ENCODE assay signal across 8 worm cellular contexts in genomic region chrIV:8920284-8920806, ce11.
TF ChIP-seq lines count a peak whose summit lies in the region.

No protein-coding gene starts in this region.

TF ChIP-seq in whole organism, L1 larva, 84 proteins besides CTCF, POLR2A, EP300 and RAD21 (continues in another document):
- no peak for TF ChIP-seq irx-1 (tag; optimal IDR thresholded peaks at IDR 0.05; lab: Kevin White, UChicago)
- TF ChIP-seq nhr-47 (tag; optimal IDR thresholded peaks at IDR 0.05; lab: Kevin White, UChicago) = peak; percentile 26
- TF ChIP-seq ceh-82 (tag; optimal IDR thresholded peaks at IDR 0.05; lab: Kevin White, UChicago) = peak in 1 of 3 experiments; percentile 5
- TF ChIP-seq lin-14 (GFP tag; optimal IDR thresholded peaks at IDR 0.05; lab: Kevin White, UChicago) = peak; percentile 66
- no peak for TF ChIP-seq mef-2 (tag; optimal IDR thresholded peaks at IDR 0.05; lab: Kevin White, UChicago)
- TF ChIP-seq tlp-1 (tag; optimal IDR thresholded peaks at IDR 0.05; lab: Kevin White, UChicago) = no peak
- no peak for TF ChIP-seq ets-5 (GFP tag; IDR thresholded peaks at IDR 0.05; lab: Robert Waterston, UW)
- peak; percentile 2 for TF ChIP-seq swsn-7 (tag; optimal IDR thresholded peaks at IDR 0.05; lab: Kevin White, UChicago)
- TF ChIP-seq snu-23 (GFP tag; optimal IDR thresholded peaks at IDR 0.05; lab: Kevin White, UChicago) = peak; percentile 31
- TF ChIP-seq blmp-1 (tag; optimal IDR thresholded peaks at IDR 0.05; lab: Kevin White, UChicago) = peak; percentile 79
- no peak for TF ChIP-seq ces-1 (GFP tag; optimal IDR thresholded peaks at IDR 0.05; lab: Kevin White, UChicago)

TF ChIP-seq in whole organism, L2 larva, 48 proteins besides CTCF, POLR2A, EP300 and RAD21 (continues in another document):
- TF ChIP-seq dmd-4 (tag; optimal IDR thresholded peaks at IDR 0.05; lab: Kevin White, UChicago) (no peak), sma-9 (GFP tag; optimal IDR thresholded peaks at IDR 0.05; lab: Kevin White, UChicago) (peak; percentile 28), sma-9 (tag; optimal IDR thresholded peaks at IDR 0.05; lab: Kevin White, UChicago) (no peak), nhr-11 (tag; optimal IDR thresholded peaks at IDR 0.05; lab: Kevin White, UChicago) (no peak), elt-3 (tag; optimal IDR thresholded peaks at IDR 0.05; lab: Kevin White, UChicago) (no peak), crh-2 (tag; optimal IDR thresholded peaks at IDR 0.05; lab: Kevin White, UChicago) (peak; percentile 4), unc-55 (GFP tag; optimal IDR thresholded peaks at IDR 0.05; lab: Kevin White, UChicago) (peak; percentile 6), ama-1 (optimal IDR thresholded peaks at IDR 0.05; lab: Kevin White, UChicago) (no peak), lin-13 (GFP tag; optimal IDR thresholded peaks at IDR 0.05; lab: Kevin White, UChicago) (peak; percentile 29), C34F6.9 (tag; optimal IDR thresholded peaks at IDR 0.05; lab: Kevin White, UChicago) (peak; percentile 28), egl-27 (tag; optimal IDR thresholded peaks at IDR 0.05; lab: Kevin White, UChicago) (no peak), skn-1 (tag; optimal IDR thresholded peaks at IDR 0.05; lab: Kevin White, UChicago) (no peak)

TF ChIP-seq in whole organism, L3 larva, 47 proteins besides CTCF, POLR2A, EP300 and RAD21 (continues in another document):
- TF ChIP-seq fkh-2 (tag; optimal IDR thresholded peaks at IDR 0.05; lab: Kevin White, UChicago) = no peak
- TF ChIP-seq zag-1 (tag; optimal IDR thresholded peaks at IDR 0.05; lab: Kevin White, UChicago) = no peak
- TF ChIP-seq nhr-76 (tag; optimal IDR thresholded peaks at IDR 0.05; lab: Kevin White, UChicago) = no peak
- TF ChIP-seq elt-2 (tag; optimal IDR thresholded peaks at IDR 0.05; lab: Kevin White, UChicago) = no peak
- peak; percentile 40 for TF ChIP-seq nhr-23 (tag; optimal IDR thresholded peaks at IDR 0.05; lab: Kevin White, UChicago)
- TF ChIP-seq hmg-11 (tag; optimal IDR thresholded peaks at IDR 0.05; lab: Kevin White, UChicago) = peak; percentile 41
- TF ChIP-seq lin-15B (tag; optimal IDR thresholded peaks at IDR 0.05; lab: Kevin White, UChicago) = no peak
- TF ChIP-seq nfya-1 (tag; optimal IDR thresholded peaks at IDR 0.05; lab: Kevin White, UChicago; ENCODE audit: insufficient read depth) = peak; percentile 23
- TF ChIP-seq elt-3 (tag; optimal IDR thresholded peaks at IDR 0.05; lab: Kevin White, UChicago) = peak in 1 of 3 experiments; percentile 56
- peak; percentile 6 for TF ChIP-seq lin-39 (tag; optimal IDR thresholded peaks at IDR 0.05; lab: Kevin White, UChicago)
- no peak for TF ChIP-seq snpc-4 (tag; optimal IDR thresholded peaks at IDR 0.05; lab: Kevin White, UChicago)
- TF ChIP-seq ztf-4 (tag; optimal IDR thresholded peaks at IDR 0.05; lab: Kevin White, UChicago) = no peak

TF ChIP-seq in whole organism, L4 larva, 104 proteins besides CTCF, POLR2A, EP300 and RAD21 (continues in another document):
- TF ChIP-seq hlh-30 (tag; optimal IDR thresholded peaks at IDR 0.05; lab: Kevin White, UChicago; ENCODE audit: insufficient read depth) (peak; percentile 6), lsy-2 (tag; optimal IDR thresholded peaks at IDR 0.05; lab: Kevin White, UChicago) (peak in 1 of 2 experiments; percentile 35), F10B5.3 (tag; optimal IDR thresholded peaks at IDR 0.05; lab: Kevin White, UChicago) (no peak), snpc-4 (tag; optimal IDR thresholded peaks at IDR 0.05; lab: Kevin White, UChicago) (no peak), nhr-41 (GFP tag; IDR thresholded peaks at IDR 0.05; lab: Robert Waterston, UW) (no peak), F37D6.2 (tag; optimal IDR thresholded peaks at IDR 0.05; lab: Kevin White, UChicago) (no peak), pha-4 (GFP tag; IDR thresholded peaks at IDR 0.05; lab: Robert Waterston, UW) (no peak), pha-4 (tag; optimal IDR thresholded peaks at IDR 0.05; lab: Kevin White, UChicago) (no peak), tag-97 (GFP tag; IDR thresholded peaks at IDR 0.05; lab: Robert Waterston, UW) (no peak), nhr-77 (tag; optimal IDR thresholded peaks at IDR 0.05; lab: Kevin White, UChicago) (no peak), F44E2.7 (GFP tag; IDR thresholded peaks at IDR 0.05; lab: Robert Waterston, UW) (no peak), spr-1 (tag; optimal IDR thresholded peaks at IDR 0.05; lab: Kevin White, UChicago) (no peak)

TF ChIP-seq in whole organism, late embryonic, 69 proteins besides CTCF, POLR2A, EP300 and RAD21:
- TF ChIP-seq unc-42 (tag; optimal IDR thresholded peaks at IDR 0.05; lab: Kevin White, UChicago) = peak; percentile 75
- TF ChIP-seq ceh-18 (tag; optimal IDR thresholded peaks at IDR 0.05; lab: Kevin White, UChicago) = peak; percentile 20
- peak; percentile 45 for TF ChIP-seq nfya-1 (tag; optimal IDR thresholded peaks at IDR 0.05; lab: Kevin White, UChicago)
- TF ChIP-seq C38D4.7 (GFP tag; optimal IDR thresholded peaks at IDR 0.05; lab: Kevin White, UChicago) = no peak

TF ChIP-seq in whole organism, midembryonic, 9 proteins besides CTCF, POLR2A, EP300 and RAD21:
- TF ChIP-seq ztf-23 (GFP tag; IDR thresholded peaks at IDR 0.05; lab: Robert Waterston, UW) = 0 out of 2 replicates have a peak, but pooled peaks have one; percentile 6
- no peak for TF ChIP-seq tab-1 (GFP tag; IDR thresholded peaks at IDR 0.05; lab: Robert Waterston, UW)

TF ChIP-seq in whole organism, mixed stage, embryonic, 35 proteins besides CTCF, POLR2A, EP300 and RAD21:
- TF ChIP-seq ces-1 (GFP tag; optimal IDR thresholded peaks at IDR 0.05; lab: Kevin White, UChicago) (peak; percentile 74), ztf-11 (tag; optimal IDR thresholded peaks at IDR 0.05; lab: Kevin White, UChicago) (no peak), unc-120 (tag; optimal IDR thresholded peaks at IDR 0.05; lab: Kevin White, UChicago; ENCODE audit: poor library complexity, severe bottlenecking) (peak; percentile 40), flh-1 (GFP tag; optimal IDR thresholded peaks at IDR 0.05; lab: Kevin White, UChicago) (no peak)
TF ChIP-seq in whole organism, mixed stage, embryonic: peak in this region for 2.

TF ChIP-seq in whole organism, young adult, 124 proteins besides CTCF, POLR2A, EP300 and RAD21:
- TF ChIP-seq hmg-1.2 (GFP tag; IDR thresholded peaks at IDR 0.05; lab: Robert Waterston, UW) (peak; percentile 20; the same call in 1 of the 2 replicates), ets-4 (GFP tag; optimal IDR thresholded peaks at IDR 0.05; lab: Kevin White, UChicago) (no peak)
TF ChIP-seq in whole organism, young adult: peak in this region for 1.
